Worm (Caenorhabditis elegans) whole organism, young adult: ENCODE results near the gene hpl-1.

Experiments used
- B0019.2 ChIP-seq: fragments of 200-800 bp; sonication (Bioruptor generic); conservative IDR thresholded peaks from 2 replicates; pipeline ENCODE4 v1.3.6; 2022; ENCODE audit warnings: missing genetic modification reagents, missing genetic modification characterization, missing compliant biosample characterization
- F37B4.10 ChIP-seq: fragments of 200-800 bp; sonication (Bioruptor generic); IDR thresholded peaks from 2 replicates; pipeline ENCODE4 v1.3.6; 2022; ENCODE audit warnings: missing genetic modification characterization, missing compliant biosample characterization
- F39B2.1 ChIP-seq: fragments of 200-800 bp; sonication (Bioruptor generic); IDR thresholded peaks from 2 replicates; pipeline ENCODE4 v1.3.6; 2022; ENCODE audit warnings: missing genetic modification reagents, missing genetic modification characterization, missing compliant biosample characterization
- F55B11.4 ChIP-seq: sonication (generic microtip); optimal IDR thresholded peaks from 2 replicates; lab custom pipeline; 2016; ENCODE audit warnings: missing compliant biosample characterization, missing genetic modification characterization, borderline replicate concordance; ENCODE audit not compliant: insufficient read depth
- F57A8.1 ChIP-seq: fragments of 200-800 bp; sonication (Bioruptor generic); optimal IDR thresholded peaks from 2 replicates; lab custom pipeline; 2018; ENCODE audit warnings: mild to moderate bottlenecking, missing genetic modification characterization, moderate library complexity, missing compliant biosample characterization
- T26A5.8 ChIP-seq: sonication (generic microtip); optimal IDR thresholded peaks from 2 replicates; lab custom pipeline; 2016; ENCODE audit warnings: missing genetic modification characterization, missing compliant biosample characterization
- Y53G8AR.9 ChIP-seq: fragments of 200-800 bp; sonication (Bioruptor generic); conservative IDR thresholded peaks from 2 replicates; pipeline ENCODE4 v1.3.6; 2022; ENCODE audit warnings: missing genetic modification reagents, missing genetic modification characterization, missing compliant biosample characterization
- akir-1 ChIP-seq: fragments of 200-800 bp; sonication (Bioruptor generic); optimal IDR thresholded peaks from 2 replicates; lab custom pipeline; 2018; ENCODE audit warnings: mild to moderate bottlenecking, missing genetic modification characterization, moderate library complexity, missing compliant biosample characterization
- ama-1 ChIP-seq, 3 experiments: fragments of 150-350 bp in 1 of 3; sonication (generic microtip) in 2 of 3; optimal IDR thresholded peaks; 2 replicates each; lab custom pipeline; 2014 to 2018; ENCODE audit warnings: missing biosample characterization in 2 of 3, missing genetic modification characterization in 2 of 3, missing genetic modification reagents in 2 of 3
- aptf-2 ChIP-seq: fragments of 200-800 bp; sonication (Bioruptor generic); conservative IDR thresholded peaks from 2 replicates; pipeline ENCODE4 v1.3.6; 2022; ENCODE audit warnings: missing genetic modification reagents, missing genetic modification characterization, missing compliant biosample characterization
- aptf-3 ChIP-seq: fragments of 200-800 bp; sonication (Bioruptor generic); IDR thresholded peaks from 2 replicates; pipeline ENCODE4 v1.3.6; 2022; ENCODE audit warnings: missing genetic modification characterization, missing compliant biosample characterization
- athp-1 ChIP-seq: sonication (generic microtip); optimal IDR thresholded peaks from 2 replicates; lab custom pipeline; 2017; ENCODE audit warnings: mild to moderate bottlenecking, missing genetic modification characterization, missing compliant biosample characterization
- bed-1 ChIP-seq: fragments of 200-800 bp; sonication (Bioruptor generic); IDR thresholded peaks from 2 replicates; pipeline ENCODE4 v1.3.6; 2022; ENCODE audit warnings: missing genetic modification reagents, missing genetic modification characterization, missing compliant biosample characterization
- bed-2 ChIP-seq: fragments of 200-800 bp; sonication (Bioruptor generic); IDR thresholded peaks from 2 replicates; pipeline ENCODE4 v1.3.6; 2022; ENCODE audit warnings: missing genetic modification reagents, missing genetic modification characterization, missing compliant biosample characterization
- cebp-1 ChIP-seq, 2 experiments: fragments of 200-800 bp in 1 of 2; sonication (Bioruptor generic) in 1 of 2; sonication (generic microtip) in 1 of 2; IDR thresholded peaks in 1 of 2; optimal IDR thresholded peaks in 1 of 2; 2 replicates each; pipeline versions ENCODE4 v1.3.6 to Lab custom; 2017 to 2022; ENCODE audit warnings: missing compliant biosample characterization in 2 of 2, missing genetic modification characterization in 2 of 2, mild to moderate bottlenecking in 1 of 2, missing genetic modification reagents in 1 of 2, moderate library complexity in 1 of 2
- cebp-2 ChIP-seq: fragments of 200-800 bp; sonication (Bioruptor generic); IDR thresholded peaks from 2 replicates; pipeline ENCODE4 v1.3.6; 2022; ENCODE audit warnings: missing genetic modification characterization, missing compliant biosample characterization
- ceh-100 ChIP-seq: fragments of 200-800 bp; sonication (Bioruptor generic); IDR thresholded peaks from 2 replicates; pipeline ENCODE4 v1.3.6; 2022; ENCODE audit warnings: missing genetic modification reagents, missing genetic modification characterization, missing compliant biosample characterization
- ceh-79 ChIP-seq: sonication (generic microtip); optimal IDR thresholded peaks from 2 replicates; lab custom pipeline; 2017; ENCODE audit warnings: mild to moderate bottlenecking, missing genetic modification characterization, missing compliant biosample characterization
- ets-4 ChIP-seq: fragments of 200-800 bp; sonication (Bioruptor generic); optimal IDR thresholded peaks from 2 replicates; lab custom pipeline; 2018; ENCODE audit warnings: mild to moderate bottlenecking, missing genetic modification characterization, missing compliant biosample characterization
- hmg-20 ChIP-seq: fragments of 200-800 bp; sonication (Bioruptor generic); IDR thresholded peaks from 2 replicates; pipeline ENCODE4 v1.3.6; 2022; ENCODE audit warnings: missing genetic modification reagents, missing genetic modification characterization, missing compliant biosample characterization
- lag-1 ChIP-seq: fragments of 200-800 bp; sonication (Bioruptor generic); IDR thresholded peaks from 2 replicates; pipeline ENCODE4 v1.3.6; 2022; ENCODE audit warnings: missing genetic modification reagents, missing genetic modification characterization, missing compliant biosample characterization
- lin-26 ChIP-seq: fragments of 200-800 bp; sonication (Bioruptor generic); IDR thresholded peaks from 2 replicates; pipeline ENCODE4 v1.3.6; 2022; ENCODE audit warnings: missing genetic modification reagents, missing genetic modification characterization, missing compliant biosample characterization
- lin-35 ChIP-seq, 3 experiments: fragments of 150-350 bp in 2 of 3; sonication (generic microtip) in 1 of 3; optimal IDR thresholded peaks; 2 replicates each; lab custom pipeline; 2014 to 2018; ENCODE audit warnings: missing biosample characterization in 3 of 3, missing genetic modification characterization in 3 of 3, missing genetic modification reagents in 3 of 3
- lsy-27 ChIP-seq: sonication (generic microtip); optimal IDR thresholded peaks from 2 replicates; lab custom pipeline; 2017; ENCODE audit warnings: missing genetic modification characterization, mild to moderate bottlenecking, missing compliant biosample characterization, antibody characterized with exemption, missing genotype, borderline replicate concordance; ENCODE audit not compliant: insufficient read depth
- mxl-1 ChIP-seq: sonication (generic microtip); optimal IDR thresholded peaks from 2 replicates; lab custom pipeline; 2016; ENCODE audit warnings: missing genetic modification characterization, missing compliant biosample characterization
- nhr-27 ChIP-seq: fragments of 200-800 bp; sonication (Bioruptor generic); optimal IDR thresholded peaks from 2 replicates; lab custom pipeline; 2018; ENCODE audit warnings: mild to moderate bottlenecking, missing genetic modification characterization, moderate library complexity, missing compliant biosample characterization
- nhr-80 ChIP-seq: sonication (generic microtip); optimal IDR thresholded peaks from 2 replicates; lab custom pipeline; 2016; ENCODE audit warnings: missing genetic modification characterization, missing compliant biosample characterization
- pha-4 ChIP-seq: fragments of 150-350 bp; sonication (generic microtip); optimal IDR thresholded peaks from 2 replicates; lab custom pipeline; 2014; ENCODE audit warnings: missing biosample characterization, missing genetic modification reagents, missing genetic modification characterization
- repo-1 ChIP-seq: sonication (generic microtip); optimal IDR thresholded peaks from 2 replicates; lab custom pipeline; 2017; ENCODE audit warnings: mild to moderate bottlenecking, missing genetic modification characterization, missing compliant biosample characterization
- sdz-38 ChIP-seq: sonication (generic microtip); optimal IDR thresholded peaks from 2 replicates; lab custom pipeline; 2016; ENCODE audit warnings: missing genotype, missing genetic modification characterization, missing compliant biosample characterization
- snpc-1.1 ChIP-seq: sonication (generic microtip); optimal IDR thresholded peaks from 2 replicates; lab custom pipeline; 2017; ENCODE audit warnings: missing genetic modification characterization, mild to moderate bottlenecking, missing compliant biosample characterization, antibody characterized with exemption, moderate library complexity, missing genotype, missing genetic modification reagents; ENCODE audit not compliant: insufficient read depth
- snpc-1.3 ChIP-seq: sonication (generic microtip); optimal IDR thresholded peaks from 2 replicates; lab custom pipeline; 2017; ENCODE audit warnings: missing genetic modification characterization, mild to moderate bottlenecking, missing compliant biosample characterization, antibody characterized with exemption, moderate library complexity, missing genotype, missing genetic modification reagents; ENCODE audit not compliant: insufficient read depth
- snpc-4 ChIP-seq, 5 experiments: fragments of 150-350 bp in 1 of 5; sonication (generic microtip) in 4 of 5; optimal IDR thresholded peaks; 2 replicates each; lab custom pipeline; 2014 to 2018; ENCODE audit warnings: missing genetic modification characterization in 5 of 5, missing biosample characterization in 3 of 5, antibody characterized with exemption in 2 of 5, mild to moderate bottlenecking in 2 of 5, missing compliant biosample characterization in 2 of 5, missing genotype in 2 of 5, moderate library complexity in 2 of 5, missing genetic modification reagents in 1 of 5
- unc-130 ChIP-seq: sonication (generic microtip); optimal IDR thresholded peaks from 2 replicates; lab custom pipeline; 2016; ENCODE audit warnings: missing genetic modification reagents, missing genetic modification characterization, missing compliant biosample characterization
- unc-62 ChIP-seq: fragments of 150-350 bp; optimal IDR thresholded peaks from 2 replicates; lab custom pipeline; 2014; ENCODE audit warnings: missing biosample characterization, missing genetic modification reagents, missing genetic modification characterization
- zim-3 ChIP-seq: sonication (generic microtip); optimal IDR thresholded peaks from 2 replicates; lab custom pipeline; 2017; ENCODE audit warnings: mild to moderate bottlenecking, missing genetic modification characterization, moderate library complexity, missing compliant biosample characterization
- ztf-25 ChIP-seq: fragments of 200-800 bp; sonication (Bioruptor generic); IDR thresholded peaks from 2 replicates; pipeline ENCODE4 v1.3.6; 2022; ENCODE audit warnings: missing genetic modification reagents, missing genetic modification characterization, missing compliant biosample characterization
- ztf-26 ChIP-seq: sonication (generic microtip); optimal IDR thresholded peaks from 2 replicates; lab custom pipeline; 2017; ENCODE audit warnings: missing genetic modification characterization, missing compliant biosample characterization
- ztf-3 ChIP-seq: fragments of 200-800 bp; sonication (Bioruptor generic); optimal IDR thresholded peaks from 2 replicates; lab custom pipeline; 2018; ENCODE audit warnings: mild to moderate bottlenecking, missing genetic modification characterization, missing compliant biosample characterization

Gene hpl-1

DNA sequence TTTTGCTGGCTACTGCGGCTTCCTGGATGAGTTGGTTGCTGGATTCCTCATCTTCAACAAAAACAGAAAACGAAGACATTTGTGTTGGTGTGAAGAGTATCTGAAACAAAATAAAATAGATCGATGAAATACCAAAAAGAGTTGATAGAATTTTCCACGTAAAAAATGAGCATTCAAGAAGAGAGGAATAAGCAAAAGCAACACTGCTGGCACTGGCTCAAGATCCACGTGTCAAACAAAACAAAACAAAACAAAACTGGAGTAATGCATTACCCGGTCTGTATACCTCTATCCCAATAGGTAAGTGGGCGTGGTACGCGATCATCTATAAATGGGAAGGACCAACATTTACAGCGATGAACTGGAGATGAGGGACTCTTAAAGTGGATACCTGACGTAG lies 10.3 kb upstream of the hpl-1 start, which contains the start of gene K08H2.2 (continued):
- TF ChIP-seq ceh-100 (GFP tag; lab: Robert Waterston, UW) (no peak), ama-1 (optimal IDR thresholded peaks at IDR 0.05; lab: Kevin White, UChicago) (no peak), ama-1 (GFP tag; optimal IDR thresholded peaks at IDR 0.05; lab: Kevin White, UChicago) (no peak), ztf-26 (tag; lab: Kevin White, UChicago) (no peak), lsy-27 (tag; lab: Kevin White, UChicago) (no peak), F37B4.10 (no peak), sdz-38 (no peak)

- no peak for TF ChIP-seq snpc-4 (GFP tag; optimal IDR thresholded peaks at IDR 0.05; lab: Kevin White, UChicago)
- no peak for TF ChIP-seq snpc-4 (tag; optimal IDR thresholded peaks at IDR 0.05; lab: Kevin White, UChicago)
- TF ChIP-seq ztf-3 (GFP tag; lab: Kevin White, UChicago): no peak
- no peak for TF ChIP-seq F39B2.1 (GFP tag; lab: Robert Waterston, UW)
- TF ChIP-seq ets-4: no peak
- TF ChIP-seq lin-26: no peak
- TF ChIP-seq ztf-25 (GFP tag; lab: Robert Waterston, UW): no peak
- no peak for TF ChIP-seq Y53G8AR.9 (GFP tag; lab: Robert Waterston, UW)
- TF ChIP-seq nhr-80: no peak
- no peak for TF ChIP-seq bed-1 (GFP tag; lab: Robert Waterston, UW)
- no peak for TF ChIP-seq B0019.2 (GFP tag; lab: Robert Waterston, UW)
- TF ChIP-seq repo-1 (tag; lab: Kevin White, UChicago): no peak
- TF ChIP-seq sdz-38: no peak
- TF ChIP-seq bed-2: no peak
- no peak for TF ChIP-seq cebp-2
- TF ChIP-seq, all 124 proteins: peak for 0
These were observed 8.1 kb upstream of the hpl-1 start, which contains the start of gene K08H2.3 for ce11 chrX:13237102-13237501. Gene K08H2.3, plus strand, starts transcription at chrX:13237402.

DNA sequence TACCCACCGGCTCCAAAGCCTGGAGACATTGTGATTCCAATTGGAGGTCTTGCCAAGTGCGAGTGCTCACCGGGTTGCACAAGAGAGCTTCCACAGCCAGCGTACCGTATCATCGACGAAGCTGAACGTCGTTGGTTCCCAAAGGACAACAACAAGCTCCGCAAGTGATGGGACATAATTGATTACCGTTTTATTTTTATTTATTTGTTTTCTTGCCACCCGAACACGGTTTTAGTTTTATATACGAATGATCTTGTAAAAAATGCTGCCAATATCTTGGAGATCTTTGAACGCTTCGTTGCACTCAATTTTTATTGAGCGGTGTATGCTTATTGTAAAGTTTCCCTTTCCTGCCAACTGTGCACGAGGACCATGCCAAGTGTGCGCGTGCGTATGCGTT lies 7.0 kb upstream of the hpl-1 start, which contains the start of gene K08H2.4:
Gene K08H2.4, plus strand, starts transcription at position 301 of the 400 bp plus-strand sequence.
- TF ChIP-seq T26A5.8 (tag; lab: Kevin White, UChicago): no peak
- TF ChIP-seq lin-35 (GFP tag; optimal IDR thresholded peaks at IDR 0.05; lab: Kevin White, UChicago): no peak
- TF ChIP-seq B0019.2 (GFP tag; lab: Robert Waterston, UW): no peak
- no peak for TF ChIP-seq aptf-3 (GFP tag; lab: Robert Waterston, UW)
- no peak for TF ChIP-seq unc-130 (GFP tag; lab: Kevin White, UChicago)
- no peak for TF ChIP-seq athp-1 (tag; lab: Kevin White, UChicago)
- no peak for TF ChIP-seq mxl-1 (tag; lab: Kevin White, UChicago)

- TF ChIP-seq pha-4 (no peak), F57A8.1 (GFP tag; lab: Kevin White, UChicago) (no peak), nhr-27 (tag; lab: Kevin White, UChicago) (no peak), akir-1 (no peak), cebp-1 (GFP tag; IDR thresholded peaks at IDR 0.05; lab: Robert Waterston, UW) (no peak), cebp-1 (tag; optimal IDR thresholded peaks at IDR 0.05; lab: Kevin White, UChicago) (no peak), snpc-1.1 (tag; lab: Kevin White, UChicago) (no peak), lag-1 (GFP tag; lab: Robert Waterston, UW) (no peak), ztf-25 (GFP tag; lab: Robert Waterston, UW) (no peak), T26A5.8 (tag; lab: Kevin White, UChicago) (no peak), ceh-100 (GFP tag; lab: Robert Waterston, UW) (no peak), hmg-20 (GFP tag; lab: Robert Waterston, UW) (no peak), F55B11.4 (tag; lab: Kevin White, UChicago) (no peak), aptf-2 (GFP tag; lab: Robert Waterston, UW) (no peak), zim-3 (no peak), unc-62 (GFP tag; lab: Kevin White, UChicago) (no peak), ceh-79 (no peak), snpc-1.3 (tag; lab: Kevin White, UChicago) (no peak)
These were observed 3.0 kb upstream of the hpl-1 start, which contains the start of gene K08H2.5 for ce11 chrX:13242231-13242630. Gene K08H2.5, minus strand, starts transcription at chrX:13242331.
